Worm (Caenorhabditis elegans): ENCODE results near the gene sqv-8.

The sqv-8 gene

DNA sequence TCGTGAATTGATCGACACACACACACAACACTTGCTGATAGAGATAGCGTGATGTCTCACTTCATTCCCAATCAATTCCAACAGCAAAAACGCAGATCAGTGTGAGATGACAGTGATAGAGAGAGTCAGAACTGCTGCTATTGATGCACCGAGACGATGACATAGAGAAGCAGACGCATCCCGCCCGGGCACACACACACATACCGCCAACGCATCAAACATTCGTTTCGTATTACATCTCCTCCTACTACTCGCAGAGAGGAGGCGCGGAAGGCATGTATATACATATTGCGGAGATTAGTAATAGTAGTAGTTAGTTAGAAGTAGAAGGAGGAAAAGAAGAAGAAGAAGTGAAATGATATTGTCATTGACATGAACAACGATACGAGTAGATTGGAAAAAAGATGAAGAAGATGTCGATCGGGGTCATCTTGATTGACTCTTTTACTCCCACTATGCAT is 27.3 kb upstream of the sqv-8 start (continued):
- no peak for TF ChIP-seq dpff-1 (tag; optimal IDR thresholded peaks at IDR 0.05)
- no peak for TF ChIP-seq repo-1 (tag; optimal IDR thresholded peaks at IDR 0.05)
- no peak for TF ChIP-seq madf-3 (GFP tag; IDR thresholded peaks at IDR 0.05)
- TF ChIP-seq lin-54 (GFP tag; optimal IDR thresholded peaks at IDR 0.05), result peak; percentile 25
- peak; percentile 20 for TF ChIP-seq die-1 (tag; optimal IDR thresholded peaks at IDR 0.05)
- TF ChIP-seq D2030.7 (GFP tag; IDR thresholded peaks at IDR 0.05), result no peak
- no peak for TF ChIP-seq lag-1 (GFP tag; IDR thresholded peaks at IDR 0.05)
- no peak for TF ChIP-seq ccch-3 (GFP tag; optimal IDR thresholded peaks at IDR 0.05)
- no peak for TF ChIP-seq bed-1 (GFP tag; IDR thresholded peaks at IDR 0.05)
- TF ChIP-seq unc-130 (GFP tag; optimal IDR thresholded peaks at IDR 0.05), result no peak
- peak; percentile 50 for TF ChIP-seq nhr-90 (tag; optimal IDR thresholded peaks at IDR 0.05)
- TF ChIP-seq aptf-3 (GFP tag; IDR thresholded peaks at IDR 0.05), result no peak
- TF ChIP-seq akir-1 (GFP tag; optimal IDR thresholded peaks at IDR 0.05), result no peak
- peak; percentile 19; the same call in 1 of the 2 replicates for TF ChIP-seq K11D2.4 (GFP tag; IDR thresholded peaks at IDR 0.05)
- no peak for TF ChIP-seq madf-8 (GFP tag; conservative IDR thresholded peaks at IDR 0.05)
- TF ChIP-seq tbp1 (GFP tag; optimal IDR thresholded peaks at IDR 0.05), result no peak
- no peak for TF ChIP-seq him-1 (tag; optimal IDR thresholded peaks at IDR 0.05)
- peak; percentile 5 for TF ChIP-seq F22D6.2 (tag; optimal IDR thresholded peaks at IDR 0.05)
- no peak for TF ChIP-seq F49E8.2 (tag; optimal IDR thresholded peaks at IDR 0.05; ENCODE audit: insufficient read depth)
- TF ChIP-seq ama-1 (optimal IDR thresholded peaks at IDR 0.05), result peak; percentile 39
- TF ChIP-seq ama-1 (GFP tag; optimal IDR thresholded peaks at IDR 0.05), result no peak
- TF ChIP-seq fkh-3 (tag; optimal IDR thresholded peaks at IDR 0.05), result no peak
- TF ChIP-seq bed-2 (GFP tag; IDR thresholded peaks at IDR 0.05), result no peak
- TF ChIP-seq pha-4 (tag; optimal IDR thresholded peaks at IDR 0.05), result no peak
- no peak for TF ChIP-seq attf-3 (GFP tag; conservative IDR thresholded peaks at IDR 0.05)
- TF ChIP-seq nhr-80 (tag; optimal IDR thresholded peaks at IDR 0.05), result peak; percentile 92
- no peak for TF ChIP-seq cebp-2 (GFP tag; IDR thresholded peaks at IDR 0.05)
- TF ChIP-seq somi-1 (GFP tag; optimal IDR thresholded peaks at IDR 0.05), result peak; percentile 56
- TF ChIP-seq F37B4.10 (GFP tag; IDR thresholded peaks at IDR 0.05), result no peak
- TF ChIP-seq B0019.2 (GFP tag; conservative IDR thresholded peaks at IDR 0.05), result no peak
- TF ChIP-seq snpc-4 (GFP tag; optimal IDR thresholded peaks at IDR 0.05), result no peak
- TF ChIP-seq snpc-4 (tag; optimal IDR thresholded peaks at IDR 0.05), result peak in 3 of 4 experiments; percentile 3 to 32 (median 6)
- TF ChIP-seq athp-1 (tag; optimal IDR thresholded peaks at IDR 0.05), result no peak
- TF ChIP-seq lin-40 (tag; optimal IDR thresholded peaks at IDR 0.05), result no peak
- TF ChIP-seq chd-7 (tag; optimal IDR thresholded peaks at IDR 0.05), result no peak
- no peak for TF ChIP-seq B0261.1 (tag; optimal IDR thresholded peaks at IDR 0.05)
- no peak for TF ChIP-seq hmg-20 (GFP tag; IDR thresholded peaks at IDR 0.05)
- no peak for TF ChIP-seq efl-1 (GFP tag; optimal IDR thresholded peaks at IDR 0.05)
- TF ChIP-seq lir-1 (GFP tag; conservative IDR thresholded peaks at IDR 0.05), result no peak
- no peak for TF ChIP-seq madf-6 (GFP tag; IDR thresholded peaks at IDR 0.05)
- TF ChIP-seq nfya-2 (GFP tag; IDR thresholded peaks at IDR 0.05), result no peak
- peak; percentile 25 for TF ChIP-seq K12H6.12 (tag; optimal IDR thresholded peaks at IDR 0.05)
- no peak for TF ChIP-seq ceh-91 (GFP tag; IDR thresholded peaks at IDR 0.05)
- TF ChIP-seq Y79H2A.3 (GFP tag; conservative IDR thresholded peaks at IDR 0.05), result no peak
- TF ChIP-seq mxl-1 (tag; optimal IDR thresholded peaks at IDR 0.05), result no peak
- no peak for TF ChIP-seq nfyb-1 (GFP tag; IDR thresholded peaks at IDR 0.05)
- no peak; the same call in 1 of the 2 replicates for TF ChIP-seq Y53G8AR.9 (GFP tag; conservative IDR thresholded peaks at IDR 0.05)
- TF ChIP-seq ztf-26 (tag; optimal IDR thresholded peaks at IDR 0.05), result peak; percentile 27
- TF ChIP-seq ztf-6 (GFP tag; IDR thresholded peaks at IDR 0.05), result no peak
- no peak for TF ChIP-seq nhr-179 (tag; optimal IDR thresholded peaks at IDR 0.05)
- TF ChIP-seq T26A5.8 (tag; optimal IDR thresholded peaks at IDR 0.05), result no peak

All from whole organism, young adult.